Fruit fly (Drosophila melanogaster): ENCODE results near the gene Pi4KIIIalpha.

The Pi4KIIIalpha gene

DNA sequence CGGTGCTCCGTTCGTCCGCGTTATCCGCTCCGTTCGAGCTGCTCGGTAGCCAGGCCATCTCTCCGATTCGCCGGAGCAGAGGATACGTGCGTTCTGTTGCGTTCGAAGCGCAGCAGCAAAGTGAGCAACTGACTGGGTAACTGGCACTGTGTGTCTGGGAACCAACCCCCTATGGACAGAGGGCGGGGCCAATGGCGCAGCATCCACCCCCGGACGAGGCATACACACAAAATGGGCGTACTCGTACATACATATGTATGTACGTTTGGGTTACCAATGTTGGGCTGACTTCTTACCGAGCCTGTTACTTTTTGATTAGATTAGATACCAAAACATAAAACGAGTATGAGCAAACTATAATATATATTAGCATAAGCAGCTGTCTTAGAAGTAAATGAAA, 57.0 kb downstream of the Pi4KIIIalpha start, which contains the start of gene HLH3B:
HLH3B (minus strand) TSS at position 123 of the 400 bp plus-strand sequence.
- TF ChIP-seq h (optimal IDR thresholded peaks at IDR 0.05) (no peak), ttk (optimal IDR thresholded peaks at IDR 0.05) (no peak)

DNA sequence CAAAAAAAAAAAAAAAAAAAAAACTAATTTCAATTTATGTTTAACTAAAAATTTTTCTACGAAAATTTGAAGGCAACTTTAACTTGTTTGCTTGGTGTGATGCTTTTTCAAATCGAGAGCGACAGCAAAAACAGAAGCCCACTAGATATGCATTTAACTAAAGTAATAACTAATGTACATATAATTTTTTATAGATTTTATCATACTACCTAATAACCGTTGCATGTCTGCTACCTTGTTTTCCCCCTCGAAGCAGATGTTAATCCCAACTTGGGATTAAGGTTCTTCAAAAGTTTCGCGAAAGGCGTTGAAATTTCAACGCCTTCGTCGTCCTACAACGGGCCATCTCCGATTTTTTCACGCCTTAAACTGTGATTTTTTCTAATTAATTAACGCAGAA, 58.2 kb downstream of the Pi4KIIIalpha start, which contains the start of gene CG2652:
CG2652 (minus strand) TSS at position 101 of the 400 bp plus-strand sequence.
- TF ChIP-seq Sin3A (optimal IDR thresholded peaks at IDR 0.05) (no peak), ttk (optimal IDR thresholded peaks at IDR 0.05) (no peak), psq (optimal IDR thresholded peaks at IDR 0.05) (no peak), h (optimal IDR thresholded peaks at IDR 0.05) (no peak), Myc (optimal IDR thresholded peaks at IDR 0.05) (no peak)
